Worm (Caenorhabditis elegans) whole organism, midembryonic: ENCODE results near the gene tag-276.

Experiments used
- T22C8.4 ChIP-seq: fragments of 200-800 bp; sonication (Bioruptor generic); IDR thresholded peaks from 2 replicates; pipeline ENCODE4 v1.3.6; 2022; ENCODE audit warnings: missing genetic modification characterization, missing compliant biosample characterization
- cog-1 ChIP-seq: sonication (generic microtip); optimal IDR thresholded peaks from 2 replicates; lab custom pipeline; 2016; ENCODE audit warnings: missing genetic modification characterization, missing compliant biosample characterization
- flt-1 ChIP-seq: fragments of 200-800 bp; sonication (Bioruptor generic); IDR thresholded peaks from 2 replicates; pipeline ENCODE4 v1.3.6; 2022; ENCODE audit warnings: missing genetic modification characterization, missing compliant biosample characterization
- klf-2 ChIP-seq: fragments of 200-800 bp; sonication (Bioruptor generic); conservative IDR thresholded peaks from 2 replicates; pipeline ENCODE4 v1.3.6; 2022; ENCODE audit warnings: missing genetic modification reagents, missing genetic modification characterization, missing compliant biosample characterization
- med-1 ChIP-seq: sonication (generic microtip); optimal IDR thresholded peaks from 2 replicates; lab custom pipeline; 2017; ENCODE audit warnings: missing genetic modification characterization, mild to moderate bottlenecking, missing compliant biosample characterization, antibody characterized with exemption, missing genetic modification reagents; ENCODE audit not compliant: insufficient read depth
- ref-1 ChIP-seq: fragments of 200-800 bp; sonication (Bioruptor generic); conservative IDR thresholded peaks from 2 replicates; pipeline ENCODE4 v1.3.6; 2022; ENCODE audit warnings: missing genetic modification reagents, missing genetic modification characterization, missing compliant biosample characterization
- tab-1 ChIP-seq: fragments of 200-800 bp; sonication (Bioruptor generic); IDR thresholded peaks from 2 replicates; pipeline ENCODE4 v1.3.6; 2022; ENCODE audit warnings: missing genetic modification characterization, missing compliant biosample characterization
- ztf-23 ChIP-seq: fragments of 200-800 bp; sonication (Bioruptor generic); IDR thresholded peaks from 2 replicates; pipeline ENCODE4 v1.3.6; 2022; ENCODE audit warnings: missing genetic modification reagents, missing genetic modification characterization, missing compliant biosample characterization
- ztf-29 ChIP-seq: fragments of 200-800 bp; sonication (Bioruptor generic); IDR thresholded peaks from 2 replicates; pipeline ENCODE4 v1.3.6; 2022; ENCODE audit warnings: missing genetic modification reagents, missing genetic modification characterization, missing compliant biosample characterization

The tag-276 gene

ce11 chrII:12211652-12212245 is 37.2 kb downstream of the tag-276 start:
- TF ChIP-seq T22C8.4 (GFP tag; lab: Robert Waterston, UW): no peak
- no peak for TF ChIP-seq ztf-23 (GFP tag; lab: Robert Waterston, UW)
- no peak for TF ChIP-seq cog-1 (tag; lab: Kevin White, UChicago)
- no peak for TF ChIP-seq tab-1
- TF ChIP-seq ref-1 (GFP tag; lab: Robert Waterston, UW): no peak
- no peak for TF ChIP-seq klf-2 (GFP tag; lab: Robert Waterston, UW)
- no peak for TF ChIP-seq ztf-29 (GFP tag; lab: Robert Waterston, UW)
- TF ChIP-seq flt-1 (GFP tag; lab: Robert Waterston, UW): no peak
- TF ChIP-seq med-1 (GFP tag; lab: Kevin White, UChicago): no peak

DNA sequence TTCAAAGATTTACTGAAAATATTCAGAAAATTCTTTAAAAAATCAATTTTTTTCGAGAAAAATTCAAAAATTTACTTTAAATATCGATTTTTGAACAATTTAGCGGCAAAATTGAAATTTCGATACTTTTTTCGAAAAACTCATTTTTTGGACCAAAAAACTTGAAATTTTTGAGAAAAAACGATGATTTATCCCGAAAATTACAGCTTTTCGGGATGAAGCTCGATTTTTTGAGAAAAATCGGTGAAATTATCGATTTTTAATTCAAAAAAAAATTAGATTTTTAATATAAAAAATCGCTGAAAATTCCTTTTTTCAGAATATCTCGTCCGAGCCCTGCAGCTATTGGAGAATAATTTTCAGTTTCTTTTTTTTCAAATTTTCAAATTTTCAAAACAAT is 40.2 kb downstream of the tag-276 start:
- TF ChIP-seq T22C8.4 (GFP tag; lab: Robert Waterston, UW) (0 out of 2 replicates have a peak, but pooled peaks have one; percentile 6), ztf-29 (GFP tag; lab: Robert Waterston, UW) (no peak)

ce11 chrII:12204617-12205016 is 44.3 kb downstream of the tag-276 start:
- TF ChIP-seq flt-1 (GFP tag; lab: Robert Waterston, UW) (no peak), klf-2 (GFP tag; lab: Robert Waterston, UW) (no peak), ztf-29 (GFP tag; lab: Robert Waterston, UW) (no peak), med-1 (GFP tag; lab: Kevin White, UChicago) (no peak), cog-1 (tag; lab: Kevin White, UChicago) (no peak), tab-1 (no peak), ref-1 (GFP tag; lab: Robert Waterston, UW) (no peak), ztf-23 (GFP tag; lab: Robert Waterston, UW) (no peak), T22C8.4 (GFP tag; lab: Robert Waterston, UW) (no peak)

DNA sequence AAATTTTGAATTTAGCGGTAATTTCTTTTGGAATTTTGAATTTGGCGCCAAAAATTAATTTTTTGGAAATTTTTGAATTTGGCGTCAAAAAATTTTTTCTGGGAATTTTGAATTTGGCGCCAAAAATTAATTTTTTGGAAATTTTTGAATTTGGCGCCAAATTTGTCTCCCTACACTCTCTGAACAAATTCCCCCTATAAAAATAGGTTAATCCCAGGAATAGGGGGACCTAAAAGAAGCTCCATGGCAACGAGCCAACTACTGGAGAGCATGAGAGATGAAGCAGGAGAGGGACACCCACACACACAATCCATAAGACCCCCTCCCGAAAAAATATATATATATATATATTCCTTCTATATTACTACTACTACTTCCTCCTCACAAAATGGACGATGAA is 46.0 kb downstream of the tag-276 start, which contains the start of gene aqp-12:
TSS of gene aqp-12 (plus strand) at position 301 of the 400 bp plus-strand sequence.
- TF ChIP-seq ref-1 (GFP tag; lab: Robert Waterston, UW) (no peak), ztf-23 (GFP tag; lab: Robert Waterston, UW) (no peak), tab-1 (no peak), T22C8.4 (GFP tag; lab: Robert Waterston, UW) (no peak), cog-1 (tag; lab: Kevin White, UChicago) (no peak), med-1 (GFP tag; lab: Kevin White, UChicago) (no peak)

- no peak for TF ChIP-seq ref-1 (GFP tag; lab: Robert Waterston, UW)
Observed at ce11 chrII:12202281-12202680, 46.7 kb downstream of the tag-276 start, which contains the start of gene trpp-5. Gene trpp-5 (minus strand): TSS chrII:12202381.

- TF ChIP-seq flt-1 (GFP tag; lab: Robert Waterston, UW) (no peak), cog-1 (tag; lab: Kevin White, UChicago) (no peak), tab-1 (no peak), T22C8.4 (GFP tag; lab: Robert Waterston, UW) (peak; percentile 80), ztf-23 (GFP tag; lab: Robert Waterston, UW) (no peak), ref-1 (GFP tag; lab: Robert Waterston, UW) (no peak), ztf-29 (GFP tag; lab: Robert Waterston, UW) (no peak), med-1 (GFP tag; lab: Kevin White, UChicago) (no peak), klf-2 (GFP tag; lab: Robert Waterston, UW) (0 out of 2 replicates have a peak, but pooled peaks have one; percentile 21)
Observed at ce11 chrII:12199912-12200637, 48.9 kb downstream of the tag-276 start, which contains the start of gene polg-1. Gene polg-1 (minus strand): TSS chrII:12199962.

DNA sequence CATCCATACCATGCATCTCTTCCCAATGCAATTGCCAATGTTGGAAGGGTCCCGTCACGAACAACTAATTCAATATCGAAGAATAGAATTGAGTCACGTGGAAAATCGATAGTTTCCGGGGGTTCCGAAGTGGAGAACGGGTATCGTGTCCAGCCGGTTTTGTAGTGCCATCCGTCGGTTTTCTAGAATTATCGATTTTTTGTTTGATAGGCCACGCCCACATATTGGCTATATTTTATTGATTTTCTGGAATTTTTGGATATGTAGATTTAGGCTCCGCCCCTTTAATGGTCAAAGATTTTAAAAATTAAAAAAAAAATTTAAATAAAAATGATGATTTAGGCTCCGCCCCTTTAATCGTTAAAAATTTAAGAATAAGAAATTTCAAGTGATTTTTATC is 49.7 kb downstream of the tag-276 start:
- TF ChIP-seq klf-2 (GFP tag; lab: Robert Waterston, UW) (no peak), T22C8.4 (GFP tag; lab: Robert Waterston, UW) (peak; percentile 76)
